Worm (Caenorhabditis elegans) whole organism, L1 larva: ENCODE results near the gene R05G6.10.

Experiments used
- aly-2 ChIP-seq: fragments of 150-350 bp; optimal IDR thresholded peaks from 2 replicates; lab custom pipeline; 2014; ENCODE audit warnings: missing biosample characterization, missing genetic modification characterization
- ama-1 ChIP-seq: fragments of 150-350 bp; optimal IDR thresholded peaks from 2 replicates; lab custom pipeline; 2014
- nhr-28 ChIP-seq: fragments of 150-350 bp; optimal IDR thresholded peaks from 2 replicates; lab custom pipeline; 2014; ENCODE audit warnings: missing biosample characterization, missing genetic modification characterization
- pag-3 ChIP-seq: sonication (generic microtip); optimal IDR thresholded peaks from 2 replicates; lab custom pipeline; 2017; ENCODE audit warnings: missing genetic modification characterization, mild to moderate bottlenecking, missing compliant biosample characterization, antibody characterized with exemption, borderline replicate concordance; ENCODE audit not compliant: insufficient read depth
- rnt-1 ChIP-seq: sonication (generic microtip); optimal IDR thresholded peaks from 2 replicates; lab custom pipeline; 2016; ENCODE audit warnings: mild to moderate bottlenecking, missing genetic modification characterization, moderate library complexity, missing compliant biosample characterization

ce11 chrIV:7588631-7589030 lies 46.3 kb upstream of the R05G6.10 start, which contains the start of gene cla-1:
- TF ChIP-seq ama-1 (lab: Kevin White, UChicago) (no peak), aly-2 (tag; lab: Kevin White, UChicago) (no peak), pag-3 (no peak), nhr-28 (tag; lab: Kevin White, UChicago) (no peak), rnt-1 (tag; lab: Kevin White, UChicago) (no peak)
